Fruit fly (Drosophila melanogaster) whole organism, embryonic: Measurements from ENCODE around the gene CG32278.

Source experiments
- Bteb2 ChIP-seq: fragments of 200-800 bp; sonication (Bioruptor generic); optimal IDR thresholded peaks from 2 replicates; lab custom pipeline; 2016; ENCODE audit warnings: missing biosample characterization, missing genetic modification characterization
- CG11695 ChIP-seq: fragments of 200-800 bp; sonication (Bioruptor generic); IDR thresholded peaks from 3 replicates; pipeline ENCODE4 v1.3.6; 2022; ENCODE audit warnings: missing biosample characterization, missing genetic modification characterization
- CG12155 ChIP-seq: fragments of 200-800 bp; sonication (Bioruptor generic); optimal IDR thresholded peaks from 3 replicates; lab custom pipeline; 2016; ENCODE audit warnings: missing biosample characterization, missing genetic modification characterization
- CG15479 ChIP-seq: fragments of 200-800 bp; sonication (Bioruptor generic); optimal IDR thresholded peaks from 3 replicates; lab custom pipeline; 2019; ENCODE audit warnings: missing biosample characterization, mild to moderate bottlenecking, missing genetic modification characterization, moderate library complexity
- CG16813 ChIP-seq: fragments of 200-800 bp; sonication (Bioruptor generic); IDR thresholded peaks from 3 replicates; pipeline ENCODE4 v1.3.6; 2022; ENCODE audit warnings: missing biosample characterization, missing genetic modification characterization; ENCODE audit not compliant: partially characterized antibody
- CG16815 ChIP-seq: fragments of 200-800 bp; sonication (Bioruptor generic); optimal IDR thresholded peaks from 3 replicates; lab custom pipeline; 2017; ENCODE audit warnings: missing biosample characterization, mild to moderate bottlenecking, missing genetic modification characterization
- CG17612 ChIP-seq: fragments of 200-800 bp; sonication (Bioruptor generic); IDR thresholded peaks from 2 replicates; pipeline ENCODE4 v1.3.6; 2022; ENCODE audit warnings: missing biosample characterization, missing genetic modification characterization
- CG2199 ChIP-seq: fragments of 200-800 bp; sonication (Bioruptor generic); IDR thresholded peaks from 3 replicates; pipeline ENCODE4 v1.3.6; 2022; ENCODE audit warnings: missing biosample characterization, missing genetic modification characterization
- CG2678 ChIP-seq: fragments of 200-800 bp; sonication (Bioruptor generic); optimal IDR thresholded peaks from 3 replicates; lab custom pipeline; 2019; ENCODE audit warnings: missing biosample characterization, mild to moderate bottlenecking, missing genetic modification characterization, moderate library complexity
- CG3281 ChIP-seq: fragments of 200-800 bp; sonication (Bioruptor generic); optimal IDR thresholded peaks from 3 replicates; lab custom pipeline; 2017; ENCODE audit warnings: missing biosample characterization, mild to moderate bottlenecking, missing genetic modification characterization
- CG34422 ChIP-seq: fragments of 200-800 bp; sonication (Bioruptor generic); IDR thresholded peaks from 3 replicates; pipeline ENCODE4 v1.3.6; 2022; ENCODE audit warnings: missing biosample characterization, missing genetic modification characterization
- CG4820 ChIP-seq: fragments of 200-800 bp; sonication (Bioruptor generic); optimal IDR thresholded peaks from 3 replicates; lab custom pipeline; 2016; ENCODE audit warnings: missing biosample characterization, missing genetic modification characterization
- CG6654 ChIP-seq: fragments of 200-800 bp; sonication (Bioruptor generic); optimal IDR thresholded peaks from 2 replicates; lab custom pipeline; 2017; ENCODE audit warnings: missing biosample characterization, mild to moderate bottlenecking, missing genetic modification characterization
- CG6765 ChIP-seq: fragments of 200-800 bp; sonication (Bioruptor generic); optimal IDR thresholded peaks from 3 replicates; lab custom pipeline; 2017; ENCODE audit warnings: missing biosample characterization, mild to moderate bottlenecking, missing genetic modification characterization
- CG7357 ChIP-seq: fragments of 200-800 bp; sonication (Bioruptor generic); IDR thresholded peaks from 3 replicates; pipeline ENCODE4 v1.3.6; 2022; ENCODE audit warnings: missing biosample characterization, missing genetic modification characterization
- CG9215 ChIP-seq: fragments of 200-800 bp; sonication (Bioruptor generic); IDR thresholded peaks from 2 replicates; pipeline ENCODE4 v1.3.6; 2022; ENCODE audit warnings: missing biosample characterization, missing genetic modification characterization
- Dref ChIP-seq: fragments of 200-800 bp; sonication (Bioruptor generic); IDR thresholded peaks from 2 replicates; pipeline ENCODE4 v1.3.6; 2022; ENCODE audit warnings: missing biosample characterization, missing genetic modification characterization
- Drgx ChIP-seq: fragments of 200-800 bp; sonication (Bioruptor generic); IDR thresholded peaks from 2 replicates; pipeline ENCODE4 v1.3.6; 2022; ENCODE audit warnings: missing biosample characterization, missing genetic modification characterization
- E2f2 ChIP-seq: fragments of 200-800 bp; sonication (Bioruptor generic); IDR thresholded peaks from 2 replicates; pipeline ENCODE4 v1.3.6; 2022; ENCODE audit warnings: missing biosample characterization, missing genetic modification characterization
- Eip74EF ChIP-seq, 2 experiments: fragments of 200-800 bp in 1 of 2; fragments of >200 bp in 1 of 2; sonication (Bioruptor generic) in 1 of 2; optimal IDR thresholded peaks; 2 replicates each; lab custom pipeline; 2017 to 2019; ENCODE audit warnings: missing biosample characterization in 2 of 2, missing genetic modification characterization in 2 of 2, mild to moderate bottlenecking in 1 of 2, moderate library complexity in 1 of 2
- Ets97D ChIP-seq: fragments of 200-800 bp; sonication (Bioruptor generic); optimal IDR thresholded peaks from 3 replicates; lab custom pipeline; 2016; ENCODE audit warnings: missing biosample characterization, missing genetic modification characterization
- Fer1 ChIP-seq: fragments of 200-800 bp; sonication (Bioruptor generic); optimal IDR thresholded peaks from 2 replicates; lab custom pipeline; 2017; ENCODE audit warnings: missing biosample characterization, mild to moderate bottlenecking, missing genetic modification characterization
- HLH3B ChIP-seq: fragments of 200-800 bp; sonication (Bioruptor generic); IDR thresholded peaks from 2 replicates; pipeline ENCODE4 v1.3.6; 2022; ENCODE audit warnings: missing biosample characterization, missing genetic modification characterization
- Hmx ChIP-seq: fragments of 200-800 bp; sonication (Bioruptor generic); optimal IDR thresholded peaks from 2 replicates; lab custom pipeline; 2016; ENCODE audit warnings: missing biosample characterization, missing genetic modification characterization
- Lhr ChIP-seq: fragments of 200-800 bp; sonication (Bioruptor generic); optimal IDR thresholded peaks from 3 replicates; lab custom pipeline; 2017; ENCODE audit warnings: mild to moderate bottlenecking, missing biosample characterization, missing genetic modification reagents, missing genetic modification characterization
- Mad ChIP-seq: fragments of 200-800 bp; sonication (Bioruptor generic); optimal IDR thresholded peaks from 2 replicates; lab custom pipeline; 2016; ENCODE audit warnings: missing biosample characterization, missing genetic modification characterization
- Mrtf ChIP-seq: fragments of 200-800 bp; sonication (Bioruptor generic); IDR thresholded peaks from 3 replicates; pipeline ENCODE4 v1.3.6; 2022; ENCODE audit warnings: missing biosample characterization, missing genetic modification characterization
- Nf-YC ChIP-seq: fragments of 200-800 bp; optimal IDR thresholded peaks from 3 replicates; lab custom pipeline; 2019; ENCODE audit warnings: missing biosample characterization, mild to moderate bottlenecking, missing genetic modification characterization, moderate library complexity
- Sox102F ChIP-seq: fragments of 200-800 bp; sonication (Bioruptor generic); optimal IDR thresholded peaks from 2 replicates; lab custom pipeline; 2018; ENCODE audit warnings: missing biosample characterization, mild to moderate bottlenecking, missing genetic modification characterization, moderate library complexity
- Trl ChIP-seq, 3 experiments: fragments of >200 bp in 2 of 3; fragments of 200-800 bp in 1 of 3; sonication (Bioruptor generic) in 1 of 3; optimal IDR thresholded peaks; 2 replicates in 1 of 3; 3 replicates in 2 of 3; lab custom pipeline; 2016 to 2017; ENCODE audit warnings: missing biosample characterization in 1 of 3, missing genetic modification characterization in 1 of 3
- br ChIP-seq: fragments of >200 bp; optimal IDR thresholded peaks from 2 replicates; lab custom pipeline; 2017
- caup ChIP-seq: fragments of 200-800 bp; sonication (Bioruptor generic); optimal IDR thresholded peaks from 3 replicates; lab custom pipeline; 2017; ENCODE audit warnings: missing biosample characterization, mild to moderate bottlenecking, missing genetic modification characterization, moderate library complexity; ENCODE audit not compliant: severe bottlenecking
- chm ChIP-seq: fragments of 200-800 bp; sonication (Bioruptor generic); IDR thresholded peaks from 2 replicates; pipeline ENCODE4 v1.3.6; 2022; ENCODE audit warnings: missing biosample characterization, missing genetic modification characterization
- dati ChIP-seq: fragments of 200-800 bp; sonication (Bioruptor generic); IDR thresholded peaks from 2 replicates; pipeline ENCODE4 v1.3.6; 2022; ENCODE audit warnings: missing biosample characterization, missing genetic modification characterization
- dysf ChIP-seq: fragments of 200-800 bp; sonication (Bioruptor generic); IDR thresholded peaks from 3 replicates; pipeline ENCODE4 v1.3.6; 2022; ENCODE audit warnings: missing biosample characterization, missing genetic modification characterization
- ems ChIP-seq: fragments of 200-800 bp; sonication (Bioruptor generic); optimal IDR thresholded peaks from 3 replicates; lab custom pipeline; 2016; ENCODE audit warnings: missing biosample characterization, missing genetic modification characterization
- klu ChIP-seq: fragments of 200-800 bp; sonication (Bioruptor generic); IDR thresholded peaks from 2 replicates; pipeline ENCODE4 v1.3.6; 2022; ENCODE audit warnings: missing biosample characterization, missing genetic modification characterization
- mam ChIP-seq: fragments of 200-800 bp; sonication (Bioruptor generic); optimal IDR thresholded peaks from 3 replicates; lab custom pipeline; 2016; ENCODE audit warnings: missing biosample characterization, missing genetic modification characterization
- nau ChIP-seq: fragments of 200-800 bp; sonication (Bioruptor generic); optimal IDR thresholded peaks from 3 replicates; lab custom pipeline; 2017; ENCODE audit warnings: missing biosample characterization, mild to moderate bottlenecking, missing genetic modification characterization, missing genetic modification reagents
- nerfin-1 ChIP-seq: fragments of 200-800 bp; sonication (Bioruptor generic); optimal IDR thresholded peaks from 3 replicates; lab custom pipeline; 2019; ENCODE audit warnings: missing biosample characterization, mild to moderate bottlenecking, missing genetic modification characterization, moderate library complexity
- peb ChIP-seq: fragments of 200-800 bp; sonication (Bioruptor generic); IDR thresholded peaks from 2 replicates; pipeline ENCODE4 v1.3.6; 2022; ENCODE audit warnings: missing biosample characterization, missing genetic modification characterization
- phol ChIP-seq: fragments of 200-800 bp; sonication (Bioruptor generic); optimal IDR thresholded peaks from 3 replicates; lab custom pipeline; 2018; ENCODE audit warnings: missing biosample characterization, mild to moderate bottlenecking, missing genetic modification characterization, moderate library complexity
- psq ChIP-seq: fragments of 200-800 bp; sonication (Bioruptor generic); optimal IDR thresholded peaks from 2 replicates; lab custom pipeline; 2017; ENCODE audit warnings: missing biosample characterization, missing genetic modification characterization
- rib ChIP-seq: fragments of 200-800 bp; sonication (Bioruptor generic); IDR thresholded peaks from 2 replicates; pipeline ENCODE4 v1.3.6; 2022; ENCODE audit warnings: missing biosample characterization, missing genetic modification characterization
- row ChIP-seq: fragments of 200-800 bp; sonication (Bioruptor generic); IDR thresholded peaks from 3 replicates; pipeline ENCODE4 v1.3.6; 2022; ENCODE audit warnings: missing biosample characterization, missing genetic modification characterization
- sim ChIP-seq: fragments of 200-800 bp; sonication (Bioruptor generic); IDR thresholded peaks from 2 replicates; pipeline ENCODE4 v1.3.6; 2022; ENCODE audit warnings: missing biosample characterization, missing genetic modification characterization
- tll ChIP-seq, 2 experiments: fragments of 200-800 bp in 1 of 2; fragments of >200 bp in 1 of 2; sonication (Bioruptor generic) in 1 of 2; optimal IDR thresholded peaks; 2 replicates each; lab custom pipeline; 2017 to 2019; ENCODE audit warnings: missing biosample characterization in 2 of 2, missing genetic modification characterization in 2 of 2, mild to moderate bottlenecking in 1 of 2, moderate library complexity in 1 of 2
- trh ChIP-seq: fragments of 200-800 bp; sonication (Bioruptor generic); optimal IDR thresholded peaks from 2 replicates; lab custom pipeline; 2016; ENCODE audit warnings: missing biosample characterization, missing genetic modification characterization
- twi ChIP-seq: fragments of 200-800 bp; optimal IDR thresholded peaks from 2 replicates; lab custom pipeline; 2019; ENCODE audit warnings: missing biosample characterization, mild to moderate bottlenecking, missing genetic modification characterization, moderate library complexity
- zen ChIP-seq: fragments of 200-800 bp; sonication (Bioruptor generic); optimal IDR thresholded peaks from 3 replicates; lab custom pipeline; 2018; ENCODE audit warnings: missing biosample characterization, mild to moderate bottlenecking, missing genetic modification characterization, moderate library complexity

The CG32278 gene

DNA sequence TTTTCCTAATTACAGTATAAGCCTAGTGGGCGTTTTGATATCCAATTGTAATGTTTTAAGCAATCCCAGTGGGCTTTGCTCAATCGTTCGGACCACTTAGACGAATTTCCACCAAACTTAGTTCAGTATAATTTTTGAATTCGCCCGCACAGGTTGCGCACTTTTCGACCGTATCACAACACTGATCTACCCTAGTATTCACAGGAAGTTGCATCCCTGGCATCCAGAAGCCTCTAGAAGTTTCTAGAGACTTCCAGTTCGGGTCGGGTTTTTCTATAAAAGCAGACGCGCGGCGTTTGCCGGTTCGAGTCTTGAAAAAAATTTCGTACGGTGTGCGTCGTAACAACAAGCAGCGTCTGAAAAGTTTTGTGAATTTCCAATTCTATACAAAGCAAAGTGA is 23.8 kb downstream of the CG32278 start, which contains the start of gene Hsp83 (continued):
- TF ChIP-seq psq (GFP tag; lab: Kevin White, UChicago) (peak; percentile 78), Sox102F (GFP tag; lab: Kevin White, UChicago) (no peak), CG11695 (GFP tag; lab: Robert Waterston, UW) (peak; percentile 84), CG16815 (peak; percentile 79), peb (0 out of 2 replicates have a peak, but pooled peaks have one; percentile 62), Trl (optimal IDR thresholded peaks at IDR 0.05; lab: Kevin White, UChicago) (no peak), Trl (GFP tag; optimal IDR thresholded peaks at IDR 0.05; lab: Kevin White, UChicago) (peak; percentile 97), Ets97D (GFP tag; lab: Kevin White, UChicago) (peak; percentile 100), HLH3B (GFP tag; lab: Robert Waterston, UW) (peak; percentile 90), tll (GFP tag; optimal IDR thresholded peaks at IDR 0.05; lab: Kevin White, UChicago) (no peak), CG4820 (peak; percentile 76), Hmx (GFP tag; lab: Kevin White, UChicago) (peak; percentile 39), CG17612 (GFP tag; lab: Robert Waterston, UW) (peak; percentile 85), row (GFP tag; lab: Robert Waterston, UW) (peak; percentile 10; the same call in 1 of the 3 replicates), sim (peak; percentile 92), Drgx (peak; percentile 87), CG34422 (peak; percentile 92), trh (peak; percentile 75), rib (GFP tag; lab: Robert Waterston, UW) (peak; percentile 83), Nf-YC (tag; lab: Kevin White, UChicago) (peak; percentile 86), Lhr (GFP tag; lab: Kevin White, UChicago) (peak; percentile 91), Mad (peak; percentile 95), Fer1 (peak; percentile 100), ems (peak; percentile 92), Eip74EF (GFP tag; optimal IDR thresholded peaks at IDR 0.05; lab: Kevin White, UChicago) (peak in 1 of 2 experiments; percentile 88), CG16813 (GFP tag; lab: Robert Waterston, UW) (no peak), mam (GFP tag; lab: Kevin White, UChicago) (peak; percentile 79), CG3281 (GFP tag; lab: Kevin White, UChicago) (peak; percentile 99), CG6765 (GFP tag; lab: Kevin White, UChicago) (peak; percentile 100), E2f2 (peak; percentile 97), phol (peak; percentile 82), zen (tag; lab: Kevin White, UChicago) (peak; percentile 66), CG2199 (peak; percentile 75; the same call in 1 of the 3 replicates), Dref (GFP tag; lab: Robert Waterston, UW) (no peak; the same call in 1 of the 2 replicates), caup (peak; percentile 100), nau (GFP tag; lab: Kevin White, UChicago) (peak; percentile 99), br (lab: Kevin White, UChicago) (no peak), CG6654 (GFP tag; lab: Kevin White, UChicago) (peak; percentile 84), klu (peak; percentile 63; the same call in 1 of the 2 replicates), CG15479 (GFP tag; lab: Kevin White, UChicago) (peak; percentile 53), CG12155 (GFP tag; lab: Kevin White, UChicago) (peak; percentile 74), CG2678 (tag; lab: Kevin White, UChicago) (peak; percentile 91), chm (GFP tag; lab: Robert Waterston, UW) (peak; percentile 99), Mrtf (GFP tag; lab: Robert Waterston, UW) (peak; percentile 78; the same call in 2 of the 3 replicates), CG9215 (peak; percentile 60), Bteb2 (peak; percentile 90), dati (GFP tag; lab: Robert Waterston, UW) (peak; percentile 88), nerfin-1 (tag; lab: Kevin White, UChicago) (peak; percentile 94), twi (tag; lab: Kevin White, UChicago) (peak; percentile 76), CG7357 (GFP tag; lab: Robert Waterston, UW) (peak; percentile 61; the same call in 2 of the 3 replicates), dysf (GFP tag; lab: Robert Waterston, UW) (peak; percentile 89)
